Worm (Caenorhabditis elegans) whole organism, mixed stage, embryonic: ENCODE data around the gene srx-120.

ENCODE experiments used
- blmp-1 ChIP-seq: fragments of 150-350 bp; optimal IDR thresholded peaks from 2 replicates; lab custom pipeline; 2014; ENCODE audit warnings: missing biosample characterization, missing genetic modification characterization
- ceh-39 ChIP-seq: fragments of 150-350 bp; optimal IDR thresholded peaks from 2 replicates; lab custom pipeline; 2014; ENCODE audit warnings: missing biosample characterization, missing genetic modification characterization
- elt-3 ChIP-seq: fragments of 150-350 bp; optimal IDR thresholded peaks from 2 replicates; lab custom pipeline; 2014; ENCODE audit warnings: missing biosample characterization, missing genetic modification characterization
- flh-1 ChIP-seq: fragments of 200-800 bp; sonication (Bioruptor generic); optimal IDR thresholded peaks from 2 replicates; lab custom pipeline; 2018; ENCODE audit warnings: mild to moderate bottlenecking, missing genetic modification characterization, moderate library complexity, missing compliant biosample characterization
- hlh-1 ChIP-seq: fragments of 150-350 bp; optimal IDR thresholded peaks from 2 replicates; lab custom pipeline; 2014; ENCODE audit warnings: missing biosample characterization, missing genetic modification reagents, missing genetic modification characterization
- nhr-12 ChIP-seq: fragments of 150-350 bp; optimal IDR thresholded peaks from 2 replicates; lab custom pipeline; 2014; ENCODE audit warnings: missing biosample characterization, missing genetic modification characterization
- nhr-2 ChIP-seq: fragments of 150-350 bp; optimal IDR thresholded peaks from 2 replicates; lab custom pipeline; 2014; ENCODE audit warnings: missing biosample characterization, missing genetic modification characterization
- pha-4 ChIP-seq: fragments of 150-350 bp; optimal IDR thresholded peaks from 2 replicates; lab custom pipeline; 2018; ENCODE audit warnings: missing biosample characterization, missing genetic modification reagents, missing genetic modification characterization
- snpc-4 ChIP-seq: fragments of 150-350 bp; optimal IDR thresholded peaks from 2 replicates; lab custom pipeline; 2014; ENCODE audit warnings: missing biosample characterization, missing genetic modification characterization
- unc-39 ChIP-seq: fragments of 150-350 bp; optimal IDR thresholded peaks from 2 replicates; lab custom pipeline; 2014; ENCODE audit warnings: missing biosample characterization, missing genetic modification characterization
- zip-8 ChIP-seq: fragments of 150-350 bp; optimal IDR thresholded peaks from 2 replicates; lab custom pipeline; 2014; ENCODE audit warnings: missing biosample characterization, missing genetic modification characterization
- ztf-11 ChIP-seq: fragments of 150-350 bp; optimal IDR thresholded peaks from 2 replicates; lab custom pipeline; 2014; ENCODE audit warnings: missing biosample characterization, missing genetic modification characterization

DNA sequence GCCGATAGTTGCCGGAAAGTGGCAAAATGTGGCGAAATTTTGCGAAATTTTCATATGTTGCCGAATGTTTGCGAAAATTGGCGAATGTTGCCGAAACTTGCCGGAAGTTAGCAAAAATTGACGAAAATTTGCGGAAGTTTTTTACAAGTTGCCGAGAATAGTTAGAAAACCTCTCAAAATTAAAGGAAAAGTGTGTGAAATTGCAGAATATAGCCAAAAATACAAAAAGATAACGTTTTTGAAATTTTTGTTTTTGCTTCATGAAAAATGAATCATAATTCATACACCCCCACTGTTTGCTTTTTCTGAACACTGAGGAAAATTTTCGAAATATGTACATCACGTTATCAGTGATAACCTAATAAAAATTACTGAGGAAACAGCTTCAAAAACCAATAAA is 49.4 kb upstream of the srx-120 start:
- TF ChIP-seq zip-8 (tag; lab: Kevin White, UChicago) (no peak), elt-3 (tag; lab: Kevin White, UChicago) (no peak), ceh-39 (tag; lab: Kevin White, UChicago) (no peak), flh-1 (GFP tag; lab: Kevin White, UChicago) (no peak), pha-4 (tag; lab: Kevin White, UChicago) (no peak), ztf-11 (tag; lab: Kevin White, UChicago) (no peak), unc-39 (tag; lab: Kevin White, UChicago) (no peak), hlh-1 (tag; lab: Kevin White, UChicago) (no peak), blmp-1 (tag; lab: Kevin White, UChicago) (no peak), nhr-12 (tag; lab: Kevin White, UChicago) (no peak), snpc-4 (tag; lab: Kevin White, UChicago) (no peak), nhr-2 (tag; lab: Kevin White, UChicago) (no peak)
